Fruit fly (Drosophila melanogaster) whole organism, prepupa: ENCODE measurements around the gene MED19.

Experiments used
- CG11762 ChIP-seq: fragments of 200-800 bp; sonication (Bioruptor generic); optimal IDR thresholded peaks from 3 replicates; lab custom pipeline; 2016; ENCODE audit warnings: missing biosample characterization, missing genetic modification characterization; ENCODE audit not compliant: insufficient read depth
- CG4318 ChIP-seq: fragments of 200-800 bp; sonication (Bioruptor generic); optimal IDR thresholded peaks from 3 replicates; lab custom pipeline; 2017; ENCODE audit warnings: missing biosample characterization, mild to moderate bottlenecking, missing genetic modification characterization
- CG7368 ChIP-seq: fragments of 200-800 bp; sonication (Bioruptor generic); optimal IDR thresholded peaks from 3 replicates; lab custom pipeline; 2016; ENCODE audit warnings: missing biosample characterization, missing genetic modification characterization
- CG8319 ChIP-seq: fragments of 200-800 bp; sonication (Bioruptor generic); optimal IDR thresholded peaks from 3 replicates; lab custom pipeline; 2016; ENCODE audit warnings: missing biosample characterization, missing genetic modification characterization
- Eip75B ChIP-seq: fragments of 200-800 bp; sonication (Bioruptor generic); optimal IDR thresholded peaks from 3 replicates; lab custom pipeline; 2016; ENCODE audit warnings: missing biosample characterization, missing genetic modification characterization
- Eip93F ChIP-seq: fragments of 200-800 bp; sonication (Bioruptor generic); optimal IDR thresholded peaks from 2 replicates; lab custom pipeline; 2016; ENCODE audit warnings: missing biosample characterization, mild to moderate bottlenecking, missing genetic modification characterization
- Hr39 ChIP-seq: fragments of 200-800 bp; sonication (Bioruptor generic); optimal IDR thresholded peaks from 2 replicates; lab custom pipeline; 2016; ENCODE audit warnings: missing biosample characterization, missing genetic modification characterization
- Hr4 ChIP-seq: fragments of 200-800 bp; sonication (Bioruptor generic); optimal IDR thresholded peaks from 3 replicates; lab custom pipeline; 2016; ENCODE audit warnings: missing biosample characterization, missing genetic modification characterization
- Sox15 ChIP-seq: fragments of 200-800 bp; sonication (Bioruptor generic); optimal IDR thresholded peaks from 3 replicates; lab custom pipeline; 2016; ENCODE audit warnings: missing biosample characterization, missing genetic modification characterization
- achi ChIP-seq: fragments of 200-800 bp; sonication (Bioruptor generic); optimal IDR thresholded peaks from 3 replicates; lab custom pipeline; 2016; ENCODE audit warnings: missing biosample characterization, missing genetic modification characterization
- eg ChIP-seq: fragments of 200-800 bp; sonication (Bioruptor generic); IDR thresholded peaks from 3 replicates; pipeline ENCODE4 v1.3.6; 2022; ENCODE audit warnings: missing biosample characterization, missing genetic modification characterization
- fd85E ChIP-seq: fragments of 200-800 bp; sonication (Bioruptor generic); optimal IDR thresholded peaks from 3 replicates; lab custom pipeline; 2016; ENCODE audit warnings: missing biosample characterization, missing genetic modification characterization
- net ChIP-seq: fragments of 200-800 bp; sonication (Bioruptor generic); optimal IDR thresholded peaks from 3 replicates; lab custom pipeline; 2016; ENCODE audit warnings: missing biosample characterization, missing genetic modification characterization

DNA sequence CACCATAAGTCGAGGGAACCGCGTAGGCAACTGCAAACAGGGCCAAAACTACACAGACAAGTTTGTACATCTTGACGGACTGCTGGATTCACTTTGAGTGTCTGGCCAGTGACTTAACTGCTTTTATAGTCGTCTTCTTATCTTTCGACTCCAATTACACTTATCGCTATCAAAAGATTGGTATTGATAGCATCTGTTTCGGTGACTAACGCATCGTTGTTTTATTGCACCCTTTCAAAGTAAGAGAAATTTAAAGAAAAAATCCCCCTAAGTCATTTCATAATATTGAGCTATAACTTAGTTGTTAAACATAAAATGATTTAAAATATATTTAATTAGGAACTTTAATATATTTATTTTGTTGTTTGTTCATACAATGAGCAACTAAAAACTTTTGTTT is 38.0 kb upstream of the MED19 start, which contains the start of gene CG5506:
- no peak for TF ChIP-seq CG7368 (GFP tag; lab: Kevin White, UChicago)
- TF ChIP-seq Hr39 (GFP tag; lab: Kevin White, UChicago): no peak
- no peak for TF ChIP-seq CG8319 (GFP tag; lab: Kevin White, UChicago)
- no peak for TF ChIP-seq Eip93F (GFP tag; lab: Kevin White, UChicago)
- TF ChIP-seq Eip75B (GFP tag; lab: Kevin White, UChicago): no peak
- TF ChIP-seq CG4318 (GFP tag; lab: Kevin White, UChicago): no peak
- TF ChIP-seq net: no peak
- no peak for TF ChIP-seq fd85E (GFP tag; lab: Kevin White, UChicago)
- no peak for TF ChIP-seq CG11762 (GFP tag; lab: Kevin White, UChicago)
- no peak for TF ChIP-seq achi
- no peak for TF ChIP-seq eg
- TF ChIP-seq Hr4 (GFP tag; lab: Kevin White, UChicago): no peak
- TF ChIP-seq Sox15 (GFP tag; lab: Kevin White, UChicago): no peak
